Fruit fly (Drosophila melanogaster) whole organism, embryonic: ENCODE measurements around the gene Pde9.

Experiments used
- BEAF-32 ChIP-seq: fragments of 200-800 bp; sonication (Bioruptor generic); optimal IDR thresholded peaks from 3 replicates; lab custom pipeline; 2017; ENCODE audit warnings: missing biosample characterization, missing genetic modification characterization, mild to moderate bottlenecking, moderate library complexity, missing genetic modification reagents
- CG11093 ChIP-seq: fragments of 200-800 bp; sonication (Bioruptor generic); IDR thresholded peaks from 3 replicates; pipeline ENCODE4 v1.3.6; 2022; ENCODE audit warnings: missing biosample characterization, missing genetic modification characterization
- CG13287 ChIP-seq: fragments of 200-800 bp; sonication (Bioruptor generic); IDR thresholded peaks from 2 replicates; pipeline ENCODE4 v1.3.6; 2022; ENCODE audit warnings: missing biosample characterization, missing genetic modification characterization; ENCODE audit not compliant: partially characterized antibody
- CG14050 ChIP-seq: fragments of 200-800 bp; sonication (Bioruptor generic); IDR thresholded peaks from 3 replicates; pipeline ENCODE4 v1.3.6; 2022; ENCODE audit warnings: missing biosample characterization, missing genetic modification characterization
- CG2202 ChIP-seq: fragments of 200-800 bp; sonication (Bioruptor generic); optimal IDR thresholded peaks from 2 replicates; lab custom pipeline; 2018; ENCODE audit warnings: missing biosample characterization, mild to moderate bottlenecking, missing genetic modification characterization
- CG6813 ChIP-seq: fragments of 200-800 bp; sonication (Bioruptor generic); optimal IDR thresholded peaks from 2 replicates; lab custom pipeline; 2017; ENCODE audit warnings: missing biosample characterization, missing genetic modification characterization, mild to moderate bottlenecking, moderate library complexity, missing genetic modification reagents
- CG7357 ChIP-seq: fragments of 200-800 bp; sonication (Bioruptor generic); IDR thresholded peaks from 3 replicates; pipeline ENCODE4 v1.3.6; 2022; ENCODE audit warnings: missing biosample characterization, missing genetic modification characterization
- CG8478 ChIP-seq: fragments of >200 bp; optimal IDR thresholded peaks from 2 replicates; lab custom pipeline; 2018
- Scr ChIP-seq: fragments of 200-800 bp; sonication (Bioruptor generic); IDR thresholded peaks from 2 replicates; pipeline ENCODE4 v1.3.6; 2022; ENCODE audit warnings: missing biosample characterization, missing genetic modification characterization; ENCODE audit not compliant: partially characterized antibody
- dmrt99B ChIP-seq: fragments of 200-800 bp; sonication (Bioruptor generic); optimal IDR thresholded peaks from 2 replicates; lab custom pipeline; 2018; ENCODE audit warnings: missing biosample characterization, mild to moderate bottlenecking, missing genetic modification characterization, moderate library complexity
- gcm ChIP-seq: fragments of 200-800 bp; sonication (Bioruptor generic); optimal IDR thresholded peaks from 2 replicates; lab custom pipeline; 2019; ENCODE audit warnings: missing biosample characterization, mild to moderate bottlenecking, missing genetic modification characterization, moderate library complexity

- TF ChIP-seq CG11093 (GFP tag; lab: Robert Waterston, UW) (no peak), dmrt99B (tag; lab: Kevin White, UChicago) (no peak), CG13287 (GFP tag; lab: Robert Waterston, UW) (no peak), CG2202 (tag; lab: Kevin White, UChicago) (no peak), CG14050 (no peak), gcm (GFP tag; lab: Kevin White, UChicago) (no peak), BEAF-32 (GFP tag; lab: Kevin White, UChicago) (no peak), CG7357 (no peak), CG6813 (GFP tag; lab: Kevin White, UChicago) (no peak), Scr (no peak), CG8478 (no peak)
Observed at dm6 chrX:12893969-12894368, 3.2 kb downstream of the Pde9 start.
